Comparison of ENCODE assay signal across 4 fruit fly cellular contexts in genomic region chr3R:31066356-31066755, dm6.
TF ChIP-seq lines count a peak whose summit lies in the region.

No protein-coding gene starts in this region.

- no peak for TF ChIP-seq CTCF in whole organism, embryonic (GFP tag; optimal IDR thresholded peaks at IDR 0.05; lab: Kevin White, UChicago)

TF ChIP-seq in whole organism, embryonic, 481 proteins besides CTCF, POLR2A, EP300 and RAD21 (continues in another document):
- TF ChIP-seq CG6689 (GFP tag; IDR thresholded peaks at IDR 0.05; lab: Robert Waterston, UW) = no peak
- TF ChIP-seq CG14710 (tag; optimal IDR thresholded peaks at IDR 0.05; lab: Kevin White, UChicago) = no peak
- no peak for TF ChIP-seq pan (optimal IDR thresholded peaks at IDR 0.05; lab: Kevin White, UChicago)
- TF ChIP-seq pan (GFP tag; optimal IDR thresholded peaks at IDR 0.05 in 1 of 2, IDR thresholded peaks at IDR 0.05 in 1 of 2) = no peak
- TF ChIP-seq CG1603 (tag; optimal IDR thresholded peaks at IDR 0.05; lab: Kevin White, UChicago) = peak; percentile 48
- peak; percentile 35 for TF ChIP-seq gem (tag; optimal IDR thresholded peaks at IDR 0.05; lab: Kevin White, UChicago)
- no peak for TF ChIP-seq aop (GFP tag; IDR thresholded peaks at IDR 0.05; lab: Robert Waterston, UW)
- TF ChIP-seq CG11504 (tag; optimal IDR thresholded peaks at IDR 0.05; lab: Kevin White, UChicago) = peak; percentile 1
- no peak for TF ChIP-seq NK7.1 (GFP tag; optimal IDR thresholded peaks at IDR 0.05; lab: Kevin White, UChicago)
- TF ChIP-seq CG11247 (GFP tag; IDR thresholded peaks at IDR 0.05; lab: Robert Waterston, UW) = no peak
- no peak for TF ChIP-seq Max (GFP tag; optimal IDR thresholded peaks at IDR 0.05; lab: Kevin White, UChicago)
- no peak for TF ChIP-seq CG3847 (GFP tag; IDR thresholded peaks at IDR 0.05; lab: Robert Waterston, UW)
- TF ChIP-seq Hr78 (GFP tag; optimal IDR thresholded peaks at IDR 0.05; lab: Kevin White, UChicago) = peak in 1 of 2 experiments; percentile 3
- 0 out of 2 replicates have a peak, but pooled peaks have one; percentile 3 for TF ChIP-seq crol (GFP tag; IDR thresholded peaks at IDR 0.05; lab: Robert Waterston, UW)
- TF ChIP-seq gsb (GFP tag; IDR thresholded peaks at IDR 0.05; lab: Robert Waterston, UW) = no peak
- TF ChIP-seq CG17829 (tag; optimal IDR thresholded peaks at IDR 0.05; lab: Kevin White, UChicago) = no peak
- no peak for TF ChIP-seq NC2α (GFP tag; optimal IDR thresholded peaks at IDR 0.05; lab: Kevin White, UChicago)
- TF ChIP-seq CG15514 (GFP tag; optimal IDR thresholded peaks at IDR 0.05; lab: Kevin White, UChicago) = no peak
- TF ChIP-seq Dll (GFP tag; IDR thresholded peaks at IDR 0.05; lab: Robert Waterston, UW; ENCODE audit: partially characterized antibody) = no peak
- peak; percentile 24; the same call in 1 of the 3 replicates for TF ChIP-seq row (GFP tag; IDR thresholded peaks at IDR 0.05; lab: Robert Waterston, UW)
- TF ChIP-seq CG4730 (GFP tag; IDR thresholded peaks at IDR 0.05; lab: Robert Waterston, UW) = no peak
- no peak for TF ChIP-seq CG4820 (GFP tag; optimal IDR thresholded peaks at IDR 0.05; lab: Kevin White, UChicago)
- no peak for TF ChIP-seq pros (GFP tag; optimal IDR thresholded peaks at IDR 0.05; lab: Kevin White, UChicago)

TF ChIP-seq in whole organism, prepupa, 60 proteins besides CTCF, POLR2A, EP300 and RAD21:
- TF ChIP-seq Eip78C (GFP tag; lab: Kevin White, UChicago) (peak; percentile 33), fd59A (GFP tag; optimal IDR thresholded peaks at IDR 0.05; lab: Kevin White, UChicago) (no peak), Sox14 (GFP tag; optimal IDR thresholded peaks at IDR 0.05; lab: Kevin White, UChicago) (peak; percentile 24), vri (GFP tag; optimal IDR thresholded peaks at IDR 0.05; lab: Kevin White, UChicago) (no peak), Ets96B (tag; optimal IDR thresholded peaks at IDR 0.05; lab: Kevin White, UChicago) (peak; percentile 32), CG3032 (tag; optimal IDR thresholded peaks at IDR 0.05; lab: Kevin White, UChicago) (peak; percentile 5), svp (GFP tag; lab: Kevin White, UChicago) (peak; percentile 98), CG6808 (GFP tag; optimal IDR thresholded peaks at IDR 0.05; lab: Kevin White, UChicago) (peak; percentile 1), CG10631 (GFP tag; optimal IDR thresholded peaks at IDR 0.05; lab: Kevin White, UChicago) (peak; percentile 17), CG3919 (GFP tag; optimal IDR thresholded peaks at IDR 0.05; lab: Kevin White, UChicago) (peak; percentile 9), OdsH (GFP tag; optimal IDR thresholded peaks at IDR 0.05; lab: Kevin White, UChicago) (no peak), Sox15 (GFP tag; optimal IDR thresholded peaks at IDR 0.05; lab: Kevin White, UChicago) (no peak), CG1621 (tag; optimal IDR thresholded peaks at IDR 0.05; lab: Kevin White, UChicago) (peak; percentile 21), Lpt (GFP tag; optimal IDR thresholded peaks at IDR 0.05; lab: Kevin White, UChicago) (no peak), lz (GFP tag; optimal IDR thresholded peaks at IDR 0.05; lab: Kevin White, UChicago) (peak; percentile 28)

TF ChIP-seq in whole organism, pupa, 21 proteins besides CTCF, POLR2A, EP300 and RAD21:
- TF ChIP-seq CG15710 (tag; optimal IDR thresholded peaks at IDR 0.05; lab: Kevin White, UChicago) = no peak
- TF ChIP-seq CG8301 (tag; optimal IDR thresholded peaks at IDR 0.05; lab: Kevin White, UChicago) = peak; percentile 23
- TF ChIP-seq CG13204 (GFP tag; optimal IDR thresholded peaks at IDR 0.05; lab: Kevin White, UChicago) = no peak
- TF ChIP-seq CG9948 (tag; optimal IDR thresholded peaks at IDR 0.05; lab: Kevin White, UChicago) = peak; percentile 36

TF ChIP-seq in whole organism, wandering third instar larva, 38 proteins besides CTCF, POLR2A, EP300 and RAD21:
- TF ChIP-seq h (GFP tag; optimal IDR thresholded peaks at IDR 0.05; lab: Kevin White, UChicago) (no peak), foxo (GFP tag; optimal IDR thresholded peaks at IDR 0.05; lab: Kevin White, UChicago) (peak in 1 of 2 experiments; percentile 22), lola (GFP tag; optimal IDR thresholded peaks at IDR 0.05; lab: Kevin White, UChicago) (no peak), br (GFP tag; optimal IDR thresholded peaks at IDR 0.05; lab: Kevin White, UChicago) (peak; percentile 20)
